Worm (Caenorhabditis elegans) whole organism, L3 larva: ENCODE measurements around the gene C36C5.15.

Experiments used
- R02D3.7 ChIP-seq: fragments of 150-350 bp; optimal IDR thresholded peaks from 2 replicates; lab custom pipeline; 2014; ENCODE audit warnings: missing biosample characterization, missing genetic modification characterization
- ZK546.5 ChIP-seq: sonication (generic microtip); optimal IDR thresholded peaks from 2 replicates; lab custom pipeline; 2017; ENCODE audit warnings: missing biosample characterization, missing genetic modification characterization
- aly-2 ChIP-seq: fragments of 150-350 bp; optimal IDR thresholded peaks from 2 replicates; lab custom pipeline; 2014; ENCODE audit warnings: missing biosample characterization, missing genetic modification characterization
- ceh-16 ChIP-seq: sonication (generic microtip); optimal IDR thresholded peaks from 2 replicates; lab custom pipeline; 2017; ENCODE audit warnings: missing biosample characterization, missing genetic modification characterization
- ceh-9 ChIP-seq: sonication (generic microtip); optimal IDR thresholded peaks from 2 replicates; lab custom pipeline; 2018; ENCODE audit warnings: missing biosample characterization, missing genetic modification characterization
- daf-12 ChIP-seq: fragments of 150-350 bp; optimal IDR thresholded peaks from 2 replicates; lab custom pipeline; 2014; ENCODE audit warnings: missing biosample characterization, missing genetic modification reagents, missing genetic modification characterization
- egl-27 ChIP-seq: sonication (generic microtip); optimal IDR thresholded peaks from 4 replicates; lab custom pipeline; 2017; ENCODE audit warnings: missing biosample characterization, missing genetic modification reagents, missing genetic modification characterization
- egl-5 ChIP-seq: fragments of 150-350 bp; optimal IDR thresholded peaks from 2 replicates; lab custom pipeline; 2017; ENCODE audit warnings: missing biosample characterization, missing genetic modification reagents, missing genetic modification characterization, inconsistent platforms
- elt-1 ChIP-seq: fragments of 150-350 bp; optimal IDR thresholded peaks from 2 replicates; lab custom pipeline; 2014; ENCODE audit warnings: missing biosample characterization, missing genetic modification characterization
- elt-2 ChIP-seq: sonication (generic microtip); optimal IDR thresholded peaks from 2 replicates; lab custom pipeline; 2016; ENCODE audit warnings: missing genetic modification reagents, mild to moderate bottlenecking, missing genetic modification characterization, missing compliant biosample characterization
- elt-3 ChIP-seq, 3 experiments: fragments of 150-350 bp in 1 of 3; sonication (generic microtip) in 2 of 3; optimal IDR thresholded peaks; 2 replicates in 2 of 3; 4 replicates in 1 of 3; lab custom pipeline; 2014 to 2017; ENCODE audit warnings: missing biosample characterization in 3 of 3, missing genetic modification characterization in 3 of 3
- fkh-10 ChIP-seq: sonication (generic microtip); optimal IDR thresholded peaks from 2 replicates; lab custom pipeline; 2017; ENCODE audit warnings: missing biosample characterization, missing genetic modification reagents, missing genetic modification characterization
- hmg-11 ChIP-seq: sonication (generic microtip); optimal IDR thresholded peaks from 2 replicates; lab custom pipeline; 2016; ENCODE audit warnings: missing genetic modification characterization, missing compliant biosample characterization
- jun-1 ChIP-seq: fragments of 150-350 bp; optimal IDR thresholded peaks from 2 replicates; lab custom pipeline; 2014; ENCODE audit warnings: missing biosample characterization, missing genetic modification reagents, missing genetic modification characterization
- lin-39 ChIP-seq: fragments of 150-350 bp; optimal IDR thresholded peaks from 2 replicates; lab custom pipeline; 2018; ENCODE audit warnings: missing biosample characterization, missing genetic modification reagents, missing genetic modification characterization
- lsy-12 ChIP-seq: sonication (generic microtip); optimal IDR thresholded peaks from 2 replicates; lab custom pipeline; 2016; ENCODE audit warnings: mild to moderate bottlenecking, missing genetic modification characterization, missing compliant biosample characterization
- mml-1 ChIP-seq: fragments of 150-350 bp; sonication (generic microtip); optimal IDR thresholded peaks from 3 replicates; lab custom pipeline; 2014; ENCODE audit warnings: missing biosample characterization, missing genetic modification characterization
- nhr-12 ChIP-seq: fragments of 150-350 bp; optimal IDR thresholded peaks from 2 replicates; lab custom pipeline; 2014; ENCODE audit warnings: missing biosample characterization, missing genetic modification characterization
- nhr-237 ChIP-seq: fragments of 150-350 bp; optimal IDR thresholded peaks from 2 replicates; lab custom pipeline; 2014; ENCODE audit warnings: missing biosample characterization, missing genetic modification characterization
- nhr-25 ChIP-seq: sonication (generic microtip); optimal IDR thresholded peaks from 2 replicates; lab custom pipeline; 2017; ENCODE audit warnings: missing biosample characterization, missing genetic modification characterization
- nhr-28 ChIP-seq: fragments of 150-350 bp; optimal IDR thresholded peaks from 2 replicates; lab custom pipeline; 2014; ENCODE audit warnings: missing biosample characterization, missing genetic modification characterization
- nhr-43 ChIP-seq: sonication (generic microtip); optimal IDR thresholded peaks from 2 replicates; lab custom pipeline; 2016; ENCODE audit warnings: mild to moderate bottlenecking, missing genetic modification characterization, missing compliant biosample characterization; ENCODE audit not compliant: poor library complexity, severe bottlenecking
- nhr-67 ChIP-seq: fragments of 150-350 bp; optimal IDR thresholded peaks from 2 replicates; lab custom pipeline; 2014; ENCODE audit warnings: missing biosample characterization, missing genetic modification characterization
- nhr-76 ChIP-seq: fragments of 150-350 bp; sonication (generic microtip); optimal IDR thresholded peaks from 5 replicates; lab custom pipeline; 2014; ENCODE audit warnings: missing biosample characterization, missing genetic modification characterization
- nhr-77 ChIP-seq: fragments of 150-350 bp; optimal IDR thresholded peaks from 2 replicates; lab custom pipeline; 2014; ENCODE audit warnings: missing biosample characterization, missing genetic modification characterization
- pha-4 ChIP-seq: fragments of 150-350 bp; optimal IDR thresholded peaks from 2 replicates; lab custom pipeline; 2014; ENCODE audit warnings: missing biosample characterization, missing genetic modification reagents, missing genetic modification characterization
- sea-2 ChIP-seq: fragments of 150-350 bp; sonication (generic microtip); optimal IDR thresholded peaks from 4 replicates; lab custom pipeline; 2014; ENCODE audit warnings: missing biosample characterization, missing genetic modification reagents, missing genetic modification characterization
- skn-1 ChIP-seq: fragments of 150-350 bp; optimal IDR thresholded peaks from 2 replicates; lab custom pipeline; 2014; ENCODE audit warnings: missing biosample characterization, missing genetic modification characterization
- snpc-4 ChIP-seq: fragments of 150-350 bp; optimal IDR thresholded peaks from 2 replicates; lab custom pipeline; 2014; ENCODE audit warnings: missing biosample characterization, missing genetic modification characterization
- unc-39 ChIP-seq: sonication (generic microtip); optimal IDR thresholded peaks from 4 replicates; lab custom pipeline; 2017; ENCODE audit warnings: missing biosample characterization, missing genetic modification characterization
- zag-1 ChIP-seq: fragments of 150-350 bp; optimal IDR thresholded peaks from 2 replicates; lab custom pipeline; 2014; ENCODE audit warnings: missing biosample characterization, missing genetic modification characterization
- ztf-11 ChIP-seq: fragments of 150-350 bp; optimal IDR thresholded peaks from 2 replicates; lab custom pipeline; 2014; ENCODE audit warnings: missing biosample characterization, missing genetic modification characterization
- ztf-4 ChIP-seq: fragments of 150-350 bp; optimal IDR thresholded peaks from 2 replicates; lab custom pipeline; 2014; ENCODE audit warnings: missing biosample characterization, missing genetic modification characterization

The C36C5.15 gene

ce11 chrV:3158379-3158778 lies 10.2 kb downstream of the C36C5.15 start:
- TF ChIP-seq lsy-12 (tag; lab: Kevin White, UChicago) (no peak), ztf-4 (no peak), elt-1 (tag; lab: Kevin White, UChicago) (no peak), nhr-237 (no peak), nhr-43 (no peak), aly-2 (tag; lab: Kevin White, UChicago) (no peak)

DNA sequence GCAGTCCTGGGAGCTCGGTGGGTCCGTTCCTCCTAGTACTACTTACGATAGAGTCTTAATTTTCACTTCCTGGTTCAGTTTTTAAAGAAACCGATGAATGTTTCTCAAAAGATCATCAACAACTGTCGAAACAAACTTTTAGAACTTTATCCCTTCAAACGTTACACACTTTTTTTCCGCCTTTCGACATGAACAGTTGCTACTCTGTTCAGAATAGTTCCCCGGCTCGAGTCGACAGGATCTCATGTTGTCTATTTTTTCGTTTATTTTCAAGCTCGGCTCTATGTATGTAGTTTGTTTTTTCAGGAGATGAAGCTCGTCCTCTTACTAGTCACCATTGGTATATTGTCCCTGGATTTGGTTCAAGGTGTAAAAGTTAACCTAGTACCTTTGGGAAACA lies 11.8 kb downstream of the C36C5.15 start, which contains the start of gene exh-1:
Gene exh-1, plus strand, starts transcription at position 301 of the 400 bp plus-strand sequence.
- TF ChIP-seq unc-39 (no peak), ceh-9 (tag; lab: Kevin White, UChicago) (no peak), elt-2 (tag; lab: Kevin White, UChicago) (no peak), aly-2 (tag; lab: Kevin White, UChicago) (no peak), ceh-16 (tag; lab: Kevin White, UChicago) (no peak), jun-1 (tag; lab: Kevin White, UChicago) (no peak), nhr-43 (no peak), daf-12 (no peak), nhr-67 (no peak), lsy-12 (tag; lab: Kevin White, UChicago) (no peak), zag-1 (tag; lab: Kevin White, UChicago) (no peak), egl-27 (tag; lab: Kevin White, UChicago) (no peak), nhr-12 (tag; lab: Kevin White, UChicago) (no peak), mml-1 (tag; lab: Kevin White, UChicago) (no peak), nhr-76 (tag; lab: Kevin White, UChicago) (no peak), elt-3 (tag; optimal IDR thresholded peaks at IDR 0.05; lab: Kevin White, UChicago) (no peak), ztf-4 (no peak), nhr-25 (tag; lab: Kevin White, UChicago) (no peak), pha-4 (tag; lab: Kevin White, UChicago) (no peak), snpc-4 (tag; lab: Kevin White, UChicago) (no peak)

DNA sequence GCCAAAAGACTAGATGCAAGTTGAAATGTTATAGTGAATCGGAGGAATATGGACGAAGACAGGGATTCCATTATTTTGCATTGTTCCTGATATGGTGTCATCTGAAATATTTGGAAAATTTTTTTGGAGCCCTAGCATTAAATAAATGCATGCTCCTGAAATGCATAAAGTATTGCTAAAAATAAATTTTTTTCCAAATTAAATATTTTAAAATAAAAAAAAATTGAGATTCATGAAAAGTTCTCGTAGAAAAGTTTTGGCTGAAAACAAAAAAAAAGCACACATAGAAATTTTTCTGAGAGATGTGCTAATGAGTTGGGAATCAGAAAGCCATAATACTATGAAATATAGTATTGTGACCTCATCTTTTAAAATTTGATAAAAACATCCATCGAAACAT lies 13.5 kb downstream of the C36C5.15 start, which contains the start of gene srab-7:
Gene srab-7, minus strand, starts transcription at position 101 of the 400 bp plus-strand sequence.
- no peak for TF ChIP-seq lin-39 (tag; lab: Kevin White, UChicago)
- TF ChIP-seq, all 47 proteins: peak for 0

ce11 chrV:3151862-3152261 lies 16.7 kb downstream of the C36C5.15 start, which contains the start of gene srab-6:
Gene srab-6 (minus strand): TSS chrV:3151962.
- TF ChIP-seq hmg-11 (tag; lab: Kevin White, UChicago), result no peak
- no peak for TF ChIP-seq elt-2 (tag; lab: Kevin White, UChicago)
- TF ChIP-seq ceh-9 (tag; lab: Kevin White, UChicago), result no peak
- TF ChIP-seq ZK546.5 (tag; lab: Kevin White, UChicago), result no peak
- no peak for TF ChIP-seq lsy-12 (tag; lab: Kevin White, UChicago)
- no peak for TF ChIP-seq ztf-11 (tag; lab: Kevin White, UChicago)
- no peak for TF ChIP-seq lin-39 (tag; lab: Kevin White, UChicago)
- TF ChIP-seq nhr-76 (tag; lab: Kevin White, UChicago), result no peak
- TF ChIP-seq ceh-16 (tag; lab: Kevin White, UChicago), result no peak
- TF ChIP-seq nhr-28, result no peak
- TF ChIP-seq snpc-4 (tag; lab: Kevin White, UChicago), result no peak
- no peak for TF ChIP-seq skn-1 (tag; lab: Kevin White, UChicago)
- no peak for TF ChIP-seq egl-5 (tag; lab: Kevin White, UChicago)
- TF ChIP-seq fkh-10, result no peak
- TF ChIP-seq daf-12, result no peak
- no peak for TF ChIP-seq ztf-4

DNA sequence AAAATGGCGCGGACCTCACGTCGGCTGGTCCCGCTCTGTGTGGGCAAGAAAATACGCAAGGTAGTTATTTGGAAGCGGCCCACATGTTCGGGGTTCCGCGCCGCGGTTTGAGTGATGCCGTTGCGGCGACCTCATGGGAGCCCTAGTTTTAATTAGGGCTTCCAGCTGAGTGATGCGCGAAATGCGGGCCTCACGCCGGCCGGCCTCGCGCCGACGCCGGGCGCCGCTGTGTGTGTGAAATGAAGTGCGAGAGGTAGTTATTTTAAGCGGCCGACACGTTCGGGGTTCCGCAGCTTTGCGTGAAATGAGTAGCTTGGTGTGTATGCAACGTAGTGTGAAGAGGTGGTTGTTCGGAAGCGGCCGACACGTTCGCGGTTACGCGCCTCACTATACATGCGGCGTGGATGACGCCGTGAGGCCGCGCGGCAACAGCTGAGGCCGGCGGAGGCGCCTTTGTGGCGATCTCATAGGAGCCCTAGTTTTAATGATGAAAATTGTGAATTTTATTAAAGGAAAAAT lies 18.6 kb downstream of the C36C5.15 start:
- TF ChIP-seq ceh-16 (tag; lab: Kevin White, UChicago), result no peak
- no peak for TF ChIP-seq nhr-77 (tag; lab: Kevin White, UChicago)
- no peak for TF ChIP-seq nhr-237
- no peak for TF ChIP-seq unc-39
- TF ChIP-seq ZK546.5 (tag; lab: Kevin White, UChicago), result no peak
- TF ChIP-seq sea-2, result no peak
- no peak for TF ChIP-seq R02D3.7 (tag; lab: Kevin White, UChicago)
- TF ChIP-seq, all 47 proteins: peak for 0
